Worm (Caenorhabditis elegans) whole organism, mixed stage, embryonic: ENCODE results near the gene daao-1.

Source experiments
- M03D4.4 ChIP-seq: sonication (generic microtip); optimal IDR thresholded peaks from 2 replicates; lab custom pipeline; 2017; ENCODE audit warnings: mild to moderate bottlenecking, missing genetic modification characterization, missing compliant biosample characterization
- bed-3 ChIP-seq: fragments of 200-800 bp; sonication (Bioruptor generic); optimal IDR thresholded peaks from 3 replicates; lab custom pipeline; 2018; ENCODE audit warnings: mild to moderate bottlenecking, missing genetic modification characterization, moderate library complexity, missing compliant biosample characterization
- blmp-1 ChIP-seq: fragments of 150-350 bp; optimal IDR thresholded peaks from 2 replicates; lab custom pipeline; 2014; ENCODE audit warnings: missing biosample characterization, missing genetic modification characterization
- ceh-39 ChIP-seq: fragments of 150-350 bp; optimal IDR thresholded peaks from 2 replicates; lab custom pipeline; 2014; ENCODE audit warnings: missing biosample characterization, missing genetic modification characterization
- ceh-43 ChIP-seq: fragments of 200-800 bp; sonication (Bioruptor generic); optimal IDR thresholded peaks from 2 replicates; lab custom pipeline; 2018; ENCODE audit warnings: mild to moderate bottlenecking, missing genetic modification characterization, moderate library complexity, missing compliant biosample characterization
- ceh-83 ChIP-seq: fragments of 200-800 bp; sonication (Bioruptor generic); optimal IDR thresholded peaks from 2 replicates; lab custom pipeline; 2018; ENCODE audit warnings: mild to moderate bottlenecking, missing genetic modification characterization, missing compliant biosample characterization
- ces-1 ChIP-seq: fragments of 150-350 bp; optimal IDR thresholded peaks from 2 replicates; lab custom pipeline; 2014; ENCODE audit warnings: missing biosample characterization, missing genetic modification reagents, missing genetic modification characterization
- cnd-1 ChIP-seq: fragments of 200-800 bp; sonication (Bioruptor generic); optimal IDR thresholded peaks from 2 replicates; lab custom pipeline; 2018; ENCODE audit warnings: mild to moderate bottlenecking, missing genetic modification characterization, missing compliant biosample characterization
- elt-1 ChIP-seq: sonication (generic microtip); optimal IDR thresholded peaks from 2 replicates; lab custom pipeline; 2017; ENCODE audit warnings: missing genetic modification characterization, mild to moderate bottlenecking, missing compliant biosample characterization, antibody characterized with exemption, moderate library complexity, borderline replicate concordance; ENCODE audit not compliant: insufficient read depth
- flh-1 ChIP-seq: fragments of 200-800 bp; sonication (Bioruptor generic); optimal IDR thresholded peaks from 2 replicates; lab custom pipeline; 2018; ENCODE audit warnings: mild to moderate bottlenecking, missing genetic modification characterization, moderate library complexity, missing compliant biosample characterization
- ham-2 ChIP-seq: fragments of 200-800 bp; sonication (Bioruptor generic); optimal IDR thresholded peaks from 2 replicates; lab custom pipeline; 2018; ENCODE audit warnings: mild to moderate bottlenecking, missing genetic modification characterization, missing compliant biosample characterization
- hlh-1 ChIP-seq: fragments of 150-350 bp; optimal IDR thresholded peaks from 2 replicates; lab custom pipeline; 2014; ENCODE audit warnings: missing biosample characterization, missing genetic modification reagents, missing genetic modification characterization
- lin-13 ChIP-seq: fragments of 150-350 bp; optimal IDR thresholded peaks from 2 replicates; lab custom pipeline; 2014; ENCODE audit warnings: missing biosample characterization, missing genetic modification characterization
- lin-32 ChIP-seq: fragments of 200-800 bp; sonication (Bioruptor generic); optimal IDR thresholded peaks from 2 replicates; lab custom pipeline; 2018; ENCODE audit warnings: mild to moderate bottlenecking, missing genetic modification characterization, missing compliant biosample characterization
- lsy-2 ChIP-seq: fragments of 150-350 bp; optimal IDR thresholded peaks from 2 replicates; lab custom pipeline; 2014; ENCODE audit warnings: missing biosample characterization, missing genetic modification characterization
- mab-5 ChIP-seq: fragments of 150-350 bp; optimal IDR thresholded peaks from 2 replicates; lab custom pipeline; 2014; ENCODE audit warnings: missing biosample characterization, missing genetic modification characterization
- mep-1 ChIP-seq: fragments of 150-350 bp; optimal IDR thresholded peaks from 2 replicates; lab custom pipeline; 2017; ENCODE audit warnings: missing biosample characterization, missing genetic modification reagents, missing genetic modification characterization, inconsistent platforms
- mls-2 ChIP-seq: sonication (generic microtip); optimal IDR thresholded peaks from 2 replicates; lab custom pipeline; 2016; ENCODE audit warnings: mild to moderate bottlenecking, missing genetic modification characterization, moderate library complexity, missing compliant biosample characterization
- nhr-2 ChIP-seq: fragments of 150-350 bp; optimal IDR thresholded peaks from 2 replicates; lab custom pipeline; 2014; ENCODE audit warnings: missing biosample characterization, missing genetic modification characterization
- nhr-237 ChIP-seq: fragments of 150-350 bp; optimal IDR thresholded peaks from 2 replicates; lab custom pipeline; 2014; ENCODE audit warnings: missing biosample characterization, missing genetic modification characterization
- nhr-28 ChIP-seq: fragments of 150-350 bp; optimal IDR thresholded peaks from 2 replicates; lab custom pipeline; 2014; ENCODE audit warnings: missing biosample characterization, missing genetic modification characterization
- nhr-76 ChIP-seq: sonication (generic microtip); optimal IDR thresholded peaks from 2 replicates; lab custom pipeline; 2017; ENCODE audit warnings: missing biosample characterization, missing genetic modification characterization
- pha-4 ChIP-seq: fragments of 150-350 bp; optimal IDR thresholded peaks from 2 replicates; lab custom pipeline; 2018; ENCODE audit warnings: missing biosample characterization, missing genetic modification reagents, missing genetic modification characterization
- sem-2 ChIP-seq: fragments of 200-800 bp; sonication (Bioruptor generic); optimal IDR thresholded peaks from 2 replicates; lab custom pipeline; 2018; ENCODE audit warnings: mild to moderate bottlenecking, missing genetic modification characterization, missing compliant biosample characterization
- snpc-4 ChIP-seq: fragments of 150-350 bp; optimal IDR thresholded peaks from 2 replicates; lab custom pipeline; 2014; ENCODE audit warnings: missing biosample characterization, missing genetic modification characterization
- sptf-1 ChIP-seq: sonication (generic microtip); optimal IDR thresholded peaks from 2 replicates; lab custom pipeline; 2017; ENCODE audit warnings: mild to moderate bottlenecking, missing genetic modification characterization, moderate library complexity, missing compliant biosample characterization
- tbx-8 ChIP-seq: fragments of 200-800 bp; sonication (Bioruptor generic); optimal IDR thresholded peaks from 2 replicates; lab custom pipeline; 2018; ENCODE audit warnings: mild to moderate bottlenecking, missing genetic modification characterization, moderate library complexity, missing compliant biosample characterization
- unc-120 ChIP-seq: sonication (generic microtip); optimal IDR thresholded peaks from 2 replicates; lab custom pipeline; 2017; ENCODE audit warnings: missing genetic modification characterization, missing compliant biosample characterization; ENCODE audit not compliant: poor library complexity, severe bottlenecking
- unc-39 ChIP-seq: fragments of 150-350 bp; optimal IDR thresholded peaks from 2 replicates; lab custom pipeline; 2014; ENCODE audit warnings: missing biosample characterization, missing genetic modification characterization
- unc-62 ChIP-seq: fragments of 150-350 bp; optimal IDR thresholded peaks from 2 replicates; lab custom pipeline; 2014; ENCODE audit warnings: missing biosample characterization, missing genetic modification reagents, missing genetic modification characterization
- zip-8 ChIP-seq: fragments of 150-350 bp; optimal IDR thresholded peaks from 2 replicates; lab custom pipeline; 2014; ENCODE audit warnings: missing biosample characterization, missing genetic modification characterization
- ztf-11 ChIP-seq: fragments of 150-350 bp; optimal IDR thresholded peaks from 2 replicates; lab custom pipeline; 2014; ENCODE audit warnings: missing biosample characterization, missing genetic modification characterization

daao-1 gene

ce11 chrIV:2613754-2614244 lies at the start of gene daao-1:
Gene daao-1 (plus strand): TSS chrIV:2614194.
- TF ChIP-seq unc-62 (GFP tag; lab: Kevin White, UChicago) = no peak
- TF ChIP-seq lin-13 (tag; lab: Kevin White, UChicago) = no peak
- TF ChIP-seq tbx-8 (GFP tag; lab: Kevin White, UChicago) = no peak
- TF ChIP-seq nhr-28 (tag; lab: Kevin White, UChicago) = no peak
- no peak for TF ChIP-seq hlh-1 (tag; lab: Kevin White, UChicago)
- TF ChIP-seq ceh-43 (GFP tag; lab: Kevin White, UChicago) = no peak
- TF ChIP-seq ces-1 (GFP tag; lab: Kevin White, UChicago) = no peak
- TF ChIP-seq sptf-1 (tag; lab: Kevin White, UChicago) = no peak
- no peak for TF ChIP-seq ham-2 (GFP tag; lab: Kevin White, UChicago)
- TF ChIP-seq lin-32 (GFP tag; lab: Kevin White, UChicago) = no peak

- no peak for TF ChIP-seq ztf-11 (tag; lab: Kevin White, UChicago)
- no peak for TF ChIP-seq unc-39 (tag; lab: Kevin White, UChicago)
- no peak for TF ChIP-seq pha-4 (tag; lab: Kevin White, UChicago)
- no peak for TF ChIP-seq sem-2 (GFP tag; lab: Kevin White, UChicago)
- no peak for TF ChIP-seq ceh-83 (GFP tag; lab: Kevin White, UChicago)
- TF ChIP-seq tbx-8 (GFP tag; lab: Kevin White, UChicago) = no peak
- TF ChIP-seq M03D4.4 = no peak
- no peak for TF ChIP-seq unc-62 (GFP tag; lab: Kevin White, UChicago)
- TF ChIP-seq unc-120 = no peak
- no peak for TF ChIP-seq zip-8 (tag; lab: Kevin White, UChicago)
Observed at ce11 chrIV:2568267-2568666, 45.7 kb upstream of the daao-1 start, which contains the start of the genes Y69A2AR.25 and Y69A2AR.12. Gene Y69A2AR.25 (minus strand): TSS chrIV:2568367. Gene Y69A2AR.12 (plus strand): TSS chrIV:2568614.

- TF ChIP-seq mab-5 (no peak), nhr-2 (tag; lab: Kevin White, UChicago) (no peak), mep-1 (tag; lab: Kevin White, UChicago) (no peak), unc-120 (no peak), ceh-83 (GFP tag; lab: Kevin White, UChicago) (no peak), nhr-28 (tag; lab: Kevin White, UChicago) (no peak), tbx-8 (GFP tag; lab: Kevin White, UChicago) (no peak), cnd-1 (tag; lab: Kevin White, UChicago) (no peak), mls-2 (no peak), zip-8 (tag; lab: Kevin White, UChicago) (no peak), M03D4.4 (no peak), unc-62 (GFP tag; lab: Kevin White, UChicago) (no peak), snpc-4 (tag; lab: Kevin White, UChicago) (no peak), sem-2 (GFP tag; lab: Kevin White, UChicago) (no peak), elt-1 (tag; lab: Kevin White, UChicago) (no peak), blmp-1 (tag; lab: Kevin White, UChicago) (no peak), pha-4 (tag; lab: Kevin White, UChicago) (no peak)
Observed at ce11 chrIV:2572107-2572506, 41.9 kb upstream of the daao-1 start, which contains the start of gene Y69A2AR.51. Gene Y69A2AR.51 (plus strand): TSS chrIV:2572407.

- TF ChIP-seq ceh-43 (GFP tag; lab: Kevin White, UChicago) (no peak), nhr-2 (tag; lab: Kevin White, UChicago) (no peak), bed-3 (GFP tag; lab: Kevin White, UChicago) (no peak), lsy-2 (tag; lab: Kevin White, UChicago) (no peak), elt-1 (tag; lab: Kevin White, UChicago) (no peak), nhr-76 (no peak), mls-2 (no peak), mab-5 (no peak), unc-62 (GFP tag; lab: Kevin White, UChicago) (no peak), hlh-1 (tag; lab: Kevin White, UChicago) (no peak), unc-39 (tag; lab: Kevin White, UChicago) (no peak), ztf-11 (tag; lab: Kevin White, UChicago) (no peak), cnd-1 (tag; lab: Kevin White, UChicago) (no peak), ham-2 (GFP tag; lab: Kevin White, UChicago) (no peak)
Observed at ce11 chrIV:2573122-2573521, 40.9 kb upstream of the daao-1 start.

- TF ChIP-seq bed-3 (GFP tag; lab: Kevin White, UChicago) = no peak
- no peak for TF ChIP-seq M03D4.4
- no peak for TF ChIP-seq ztf-11 (tag; lab: Kevin White, UChicago)
- no peak for TF ChIP-seq tbx-8 (GFP tag; lab: Kevin White, UChicago)
- TF ChIP-seq cnd-1 (tag; lab: Kevin White, UChicago) = no peak
- no peak for TF ChIP-seq lin-32 (GFP tag; lab: Kevin White, UChicago)
- TF ChIP-seq ces-1 (GFP tag; lab: Kevin White, UChicago) = no peak
- TF ChIP-seq blmp-1 (tag; lab: Kevin White, UChicago) = no peak
- TF ChIP-seq zip-8 (tag; lab: Kevin White, UChicago) = no peak
- TF ChIP-seq unc-39 (tag; lab: Kevin White, UChicago) = no peak
- no peak for TF ChIP-seq ceh-43 (GFP tag; lab: Kevin White, UChicago)
- no peak for TF ChIP-seq ceh-39
- TF ChIP-seq ham-2 (GFP tag; lab: Kevin White, UChicago) = no peak
- TF ChIP-seq mls-2 = no peak
- TF ChIP-seq flh-1 = no peak
- no peak for TF ChIP-seq sem-2 (GFP tag; lab: Kevin White, UChicago)
- TF ChIP-seq nhr-237 (tag; lab: Kevin White, UChicago) = no peak
- TF ChIP-seq unc-62 (GFP tag; lab: Kevin White, UChicago) = no peak
Observed at ce11 chrIV:2581483-2581882, 32.5 kb upstream of the daao-1 start, which contains the start of gene nhr-242. Gene nhr-242 (minus strand): TSS chrIV:2581583.
